Worm (Caenorhabditis elegans) whole organism, mixed stage, embryonic: Measurements from ENCODE around the gene F02E11.2.
A peak's percentile ranks its signal among the peaks of the same experiment; 100 is the strongest.

ENCODE experiments used
- M03D4.4 ChIP-seq: sonication (generic microtip); optimal IDR thresholded peaks from 2 replicates; lab custom pipeline; 2017; ENCODE audit warnings: mild to moderate bottlenecking, missing genetic modification characterization, missing compliant biosample characterization
- bed-3 ChIP-seq: fragments of 200-800 bp; sonication (Bioruptor generic); optimal IDR thresholded peaks from 3 replicates; lab custom pipeline; 2018; ENCODE audit warnings: mild to moderate bottlenecking, missing genetic modification characterization, moderate library complexity, missing compliant biosample characterization
- ceh-43 ChIP-seq: fragments of 200-800 bp; sonication (Bioruptor generic); optimal IDR thresholded peaks from 2 replicates; lab custom pipeline; 2018; ENCODE audit warnings: mild to moderate bottlenecking, missing genetic modification characterization, moderate library complexity, missing compliant biosample characterization
- ces-1 ChIP-seq: fragments of 150-350 bp; optimal IDR thresholded peaks from 2 replicates; lab custom pipeline; 2014; ENCODE audit warnings: missing biosample characterization, missing genetic modification reagents, missing genetic modification characterization
- cnd-1 ChIP-seq: fragments of 200-800 bp; sonication (Bioruptor generic); optimal IDR thresholded peaks from 2 replicates; lab custom pipeline; 2018; ENCODE audit warnings: mild to moderate bottlenecking, missing genetic modification characterization, missing compliant biosample characterization
- drap-1 ChIP-seq: fragments of 200-800 bp; sonication (Bioruptor generic); optimal IDR thresholded peaks from 3 replicates; lab custom pipeline; 2018; ENCODE audit warnings: mild to moderate bottlenecking, missing genetic modification characterization, missing compliant biosample characterization
- elt-3 ChIP-seq: fragments of 150-350 bp; optimal IDR thresholded peaks from 2 replicates; lab custom pipeline; 2014; ENCODE audit warnings: missing biosample characterization, missing genetic modification characterization
- flh-1 ChIP-seq: fragments of 200-800 bp; sonication (Bioruptor generic); optimal IDR thresholded peaks from 2 replicates; lab custom pipeline; 2018; ENCODE audit warnings: mild to moderate bottlenecking, missing genetic modification characterization, moderate library complexity, missing compliant biosample characterization
- hlh-1 ChIP-seq: fragments of 150-350 bp; optimal IDR thresholded peaks from 2 replicates; lab custom pipeline; 2014; ENCODE audit warnings: missing biosample characterization, missing genetic modification reagents, missing genetic modification characterization
- lin-32 ChIP-seq: fragments of 200-800 bp; sonication (Bioruptor generic); optimal IDR thresholded peaks from 2 replicates; lab custom pipeline; 2018; ENCODE audit warnings: mild to moderate bottlenecking, missing genetic modification characterization, missing compliant biosample characterization
- mep-1 ChIP-seq: fragments of 150-350 bp; optimal IDR thresholded peaks from 2 replicates; lab custom pipeline; 2017; ENCODE audit warnings: missing biosample characterization, missing genetic modification reagents, missing genetic modification characterization, inconsistent platforms
- mls-2 ChIP-seq: sonication (generic microtip); optimal IDR thresholded peaks from 2 replicates; lab custom pipeline; 2016; ENCODE audit warnings: mild to moderate bottlenecking, missing genetic modification characterization, moderate library complexity, missing compliant biosample characterization
- nhr-12 ChIP-seq: fragments of 150-350 bp; optimal IDR thresholded peaks from 2 replicates; lab custom pipeline; 2014; ENCODE audit warnings: missing biosample characterization, missing genetic modification characterization
- nhr-76 ChIP-seq: sonication (generic microtip); optimal IDR thresholded peaks from 2 replicates; lab custom pipeline; 2017; ENCODE audit warnings: missing biosample characterization, missing genetic modification characterization
- pha-4 ChIP-seq: fragments of 150-350 bp; optimal IDR thresholded peaks from 2 replicates; lab custom pipeline; 2018; ENCODE audit warnings: missing biosample characterization, missing genetic modification reagents, missing genetic modification characterization
- sem-2 ChIP-seq: fragments of 200-800 bp; sonication (Bioruptor generic); optimal IDR thresholded peaks from 2 replicates; lab custom pipeline; 2018; ENCODE audit warnings: mild to moderate bottlenecking, missing genetic modification characterization, missing compliant biosample characterization
- sptf-1 ChIP-seq: sonication (generic microtip); optimal IDR thresholded peaks from 2 replicates; lab custom pipeline; 2017; ENCODE audit warnings: mild to moderate bottlenecking, missing genetic modification characterization, moderate library complexity, missing compliant biosample characterization
- tbx-8 ChIP-seq: fragments of 200-800 bp; sonication (Bioruptor generic); optimal IDR thresholded peaks from 2 replicates; lab custom pipeline; 2018; ENCODE audit warnings: mild to moderate bottlenecking, missing genetic modification characterization, moderate library complexity, missing compliant biosample characterization
- unc-120 ChIP-seq: sonication (generic microtip); optimal IDR thresholded peaks from 2 replicates; lab custom pipeline; 2017; ENCODE audit warnings: missing genetic modification characterization, missing compliant biosample characterization; ENCODE audit not compliant: poor library complexity, severe bottlenecking
- zip-8 ChIP-seq: fragments of 150-350 bp; optimal IDR thresholded peaks from 2 replicates; lab custom pipeline; 2014; ENCODE audit warnings: missing biosample characterization, missing genetic modification characterization
- ztf-11 ChIP-seq: fragments of 150-350 bp; optimal IDR thresholded peaks from 2 replicates; lab custom pipeline; 2014; ENCODE audit warnings: missing biosample characterization, missing genetic modification characterization

Gene F02E11.2

DNA sequence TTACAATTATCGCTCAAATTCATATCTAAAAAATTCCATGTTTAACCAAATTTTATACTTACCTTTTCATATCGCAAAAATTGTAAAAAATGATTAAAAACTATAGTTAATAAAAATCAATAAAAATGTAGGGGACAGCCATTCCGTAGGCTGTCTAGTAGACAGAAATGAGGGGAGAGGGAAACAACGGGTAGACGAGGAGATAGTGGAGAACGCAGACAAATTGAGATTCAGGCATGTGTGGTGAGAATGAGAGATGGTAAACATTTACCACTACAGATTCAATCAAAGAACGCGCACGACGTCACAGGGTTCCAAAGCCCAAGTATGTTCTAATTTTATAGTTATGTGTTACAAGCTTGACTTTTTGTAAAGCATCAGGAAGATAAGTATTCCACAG is 41.0 kb downstream of the F02E11.2 start:
- TF ChIP-seq ces-1 (GFP tag; lab: Kevin White, UChicago) (peak; percentile 45), pha-4 (tag; lab: Kevin White, UChicago) (peak; percentile 21), elt-3 (tag; lab: Kevin White, UChicago) (no peak), ceh-43 (GFP tag; lab: Kevin White, UChicago) (no peak), M03D4.4 (tag; lab: Kevin White, UChicago) (no peak), tbx-8 (GFP tag; lab: Kevin White, UChicago) (no peak)

- peak; percentile 60 for TF ChIP-seq cnd-1
- TF ChIP-seq zip-8 (tag; lab: Kevin White, UChicago), result peak; percentile 80
- peak; percentile 44 for TF ChIP-seq lin-32 (GFP tag; lab: Kevin White, UChicago)
- TF ChIP-seq, all 35 proteins: peak for 3; not testable (repeated sequence) for 32
These were observed 47.4 kb downstream of the F02E11.2 start for ce11 chrII:3309963-3310362.

ce11 chrII:3310957-3311657 is 48.5 kb downstream of the F02E11.2 start:
- no peak for TF ChIP-seq bed-3 (GFP tag; lab: Kevin White, UChicago)
- TF ChIP-seq ztf-11 (tag; lab: Kevin White, UChicago), result no peak
- TF ChIP-seq nhr-76 (tag; lab: Kevin White, UChicago), result no peak
- no peak for TF ChIP-seq sem-2 (GFP tag; lab: Kevin White, UChicago)
- no peak for TF ChIP-seq mep-1 (tag; lab: Kevin White, UChicago)
- peak; percentile 4 for TF ChIP-seq unc-120
- TF ChIP-seq nhr-12, result no peak
- TF ChIP-seq hlh-1, result peak; percentile 72
- TF ChIP-seq drap-1 (GFP tag; lab: Kevin White, UChicago), result no peak

DNA sequence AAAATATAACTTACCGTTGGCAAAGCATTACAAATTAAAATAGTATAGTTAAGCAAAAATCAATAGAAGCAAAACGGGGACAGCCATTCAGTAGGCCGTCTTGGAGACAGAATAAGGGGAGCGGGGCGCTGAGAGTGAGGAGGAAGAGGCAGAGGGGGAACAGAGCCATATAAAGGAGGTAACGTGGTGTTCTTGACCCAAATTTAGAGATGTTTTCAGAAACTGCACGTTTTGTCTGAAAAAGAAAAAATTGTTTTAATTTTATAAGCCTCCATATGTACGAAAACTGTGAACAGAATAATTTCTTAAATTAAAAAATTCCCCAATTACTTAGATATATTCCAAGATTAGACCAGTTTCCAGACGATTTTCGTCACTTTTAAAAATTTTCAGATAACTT is 50.8 kb downstream of the F02E11.2 start, which contains the start of gene F39E9.6:
Gene F39E9.6, minus strand, starts transcription at position 101 of the 400 bp plus-strand sequence.
- TF ChIP-seq sem-2 (GFP tag; lab: Kevin White, UChicago), result no peak
- no peak for TF ChIP-seq mep-1 (tag; lab: Kevin White, UChicago)
- TF ChIP-seq zip-8 (tag; lab: Kevin White, UChicago), result no peak
- no peak for TF ChIP-seq flh-1
- TF ChIP-seq mls-2, result no peak
- TF ChIP-seq pha-4 (tag; lab: Kevin White, UChicago), result no peak
- TF ChIP-seq sptf-1 (tag; lab: Kevin White, UChicago), result no peak
- TF ChIP-seq hlh-1, result no peak
- TF ChIP-seq, all 35 proteins: peak for 0
